Worm (Caenorhabditis elegans) whole organism, young adult: ENCODE measurements around the gene hap-1.

Experiments used
- B0019.2 ChIP-seq: fragments of 200-800 bp; sonication (Bioruptor generic); conservative IDR thresholded peaks from 2 replicates; pipeline ENCODE4 v1.3.6; 2022; ENCODE audit warnings: missing genetic modification reagents, missing genetic modification characterization, missing compliant biosample characterization
- B0035.1 ChIP-seq: sonication (generic microtip); optimal IDR thresholded peaks from 2 replicates; lab custom pipeline; 2016; ENCODE audit warnings: missing genetic modification characterization, mild to moderate bottlenecking, missing compliant biosample characterization, missing genotype, missing genetic modification reagents
- D2030.7 ChIP-seq: fragments of 200-800 bp; sonication (Bioruptor generic); IDR thresholded peaks from 2 replicates; pipeline ENCODE4 v1.3.6; 2022; ENCODE audit warnings: missing genetic modification reagents, missing genetic modification characterization, missing compliant biosample characterization
- F33H1.4 ChIP-seq: fragments of 200-800 bp; sonication (Bioruptor generic); IDR thresholded peaks from 2 replicates; pipeline ENCODE4 v1.3.6; 2022; ENCODE audit warnings: missing genetic modification reagents, missing genetic modification characterization, missing compliant biosample characterization
- F37B4.10 ChIP-seq: fragments of 200-800 bp; sonication (Bioruptor generic); IDR thresholded peaks from 2 replicates; pipeline ENCODE4 v1.3.6; 2022; ENCODE audit warnings: missing genetic modification characterization, missing compliant biosample characterization
- F39B2.1 ChIP-seq: fragments of 200-800 bp; sonication (Bioruptor generic); IDR thresholded peaks from 2 replicates; pipeline ENCODE4 v1.3.6; 2022; ENCODE audit warnings: missing genetic modification reagents, missing genetic modification characterization, missing compliant biosample characterization
- F57A8.1 ChIP-seq: fragments of 200-800 bp; sonication (Bioruptor generic); optimal IDR thresholded peaks from 2 replicates; lab custom pipeline; 2018; ENCODE audit warnings: mild to moderate bottlenecking, missing genetic modification characterization, moderate library complexity, missing compliant biosample characterization
- K11D2.4 ChIP-seq: fragments of 200-800 bp; sonication (Bioruptor generic); IDR thresholded peaks from 2 replicates; pipeline ENCODE4 v1.3.6; 2022; ENCODE audit warnings: missing genetic modification reagents, missing genetic modification characterization, missing compliant biosample characterization
- K12H6.12 ChIP-seq: fragments of 200-800 bp; sonication (Bioruptor generic); optimal IDR thresholded peaks from 2 replicates; lab custom pipeline; 2018; ENCODE audit warnings: mild to moderate bottlenecking, missing genetic modification characterization, missing compliant biosample characterization
- Y53F4B.3 ChIP-seq: fragments of 200-800 bp; sonication (Bioruptor generic); IDR thresholded peaks from 2 replicates; pipeline ENCODE4 v1.3.6; 2022; ENCODE audit warnings: missing genetic modification reagents, missing genetic modification characterization, missing compliant biosample characterization
- Y56A3A.18 ChIP-seq: fragments of 200-800 bp; sonication (Bioruptor generic); IDR thresholded peaks from 2 replicates; pipeline ENCODE4 v1.3.6; 2022; ENCODE audit warnings: missing genetic modification reagents, missing genetic modification characterization, missing compliant biosample characterization
- ZK185.1 ChIP-seq: sonication (generic microtip); optimal IDR thresholded peaks from 2 replicates; lab custom pipeline; 2016; ENCODE audit warnings: mild to moderate bottlenecking, missing genetic modification characterization, missing compliant biosample characterization; ENCODE audit not compliant: poor library complexity, severe bottlenecking
- aptf-2 ChIP-seq: fragments of 200-800 bp; sonication (Bioruptor generic); conservative IDR thresholded peaks from 2 replicates; pipeline ENCODE4 v1.3.6; 2022; ENCODE audit warnings: missing genetic modification reagents, missing genetic modification characterization, missing compliant biosample characterization
- aptf-3 ChIP-seq: fragments of 200-800 bp; sonication (Bioruptor generic); IDR thresholded peaks from 2 replicates; pipeline ENCODE4 v1.3.6; 2022; ENCODE audit warnings: missing genetic modification characterization, missing compliant biosample characterization
- athp-1 ChIP-seq: sonication (generic microtip); optimal IDR thresholded peaks from 2 replicates; lab custom pipeline; 2017; ENCODE audit warnings: mild to moderate bottlenecking, missing genetic modification characterization, missing compliant biosample characterization
- cebp-2 ChIP-seq: fragments of 200-800 bp; sonication (Bioruptor generic); IDR thresholded peaks from 2 replicates; pipeline ENCODE4 v1.3.6; 2022; ENCODE audit warnings: missing genetic modification characterization, missing compliant biosample characterization
- ceh-91 ChIP-seq: fragments of 200-800 bp; sonication (Bioruptor generic); IDR thresholded peaks from 2 replicates; pipeline ENCODE4 v1.3.6; 2022; ENCODE audit warnings: missing genetic modification reagents, missing genetic modification characterization, missing compliant biosample characterization
- dox-1 ChIP-seq: fragments of 200-800 bp; sonication (Bioruptor generic); IDR thresholded peaks from 2 replicates; pipeline ENCODE4 v1.3.6; 2022; ENCODE audit warnings: missing genetic modification reagents, missing genetic modification characterization, missing compliant biosample characterization
- dpff-1 ChIP-seq: sonication (generic microtip); optimal IDR thresholded peaks from 2 replicates; lab custom pipeline; 2017; ENCODE audit warnings: mild to moderate bottlenecking, missing genetic modification characterization, missing compliant biosample characterization
- dpl-1 ChIP-seq: fragments of 150-350 bp; optimal IDR thresholded peaks from 2 replicates; lab custom pipeline; 2014; ENCODE audit warnings: missing biosample characterization, missing genetic modification reagents, missing genetic modification characterization
- efl-1 ChIP-seq: fragments of 150-350 bp; optimal IDR thresholded peaks from 2 replicates; lab custom pipeline; 2014; ENCODE audit warnings: missing biosample characterization, missing genetic modification reagents, missing genetic modification characterization
- egl-44 ChIP-seq: fragments of 200-800 bp; sonication (Bioruptor generic); IDR thresholded peaks from 2 replicates; pipeline ENCODE4 v1.3.6; 2022; ENCODE audit warnings: missing genetic modification reagents, missing genetic modification characterization, missing compliant biosample characterization
- ekl-4 ChIP-seq: fragments of 200-800 bp; sonication (Bioruptor generic); IDR thresholded peaks from 2 replicates; pipeline ENCODE4 v1.3.6; 2022; ENCODE audit warnings: missing genetic modification reagents, missing genetic modification characterization, missing compliant biosample characterization
- gei-17 ChIP-seq: fragments of 200-800 bp; sonication (Bioruptor generic); optimal IDR thresholded peaks from 2 replicates; lab custom pipeline; 2018; ENCODE audit warnings: mild to moderate bottlenecking, missing genetic modification characterization, missing compliant biosample characterization
- hlh-26 ChIP-seq: fragments of 200-800 bp; sonication (Bioruptor generic); conservative IDR thresholded peaks from 2 replicates; pipeline ENCODE4 v1.3.6; 2022; ENCODE audit warnings: missing genetic modification reagents, missing genetic modification characterization, missing compliant biosample characterization
- hmg-20 ChIP-seq: fragments of 200-800 bp; sonication (Bioruptor generic); IDR thresholded peaks from 2 replicates; pipeline ENCODE4 v1.3.6; 2022; ENCODE audit warnings: missing genetic modification reagents, missing genetic modification characterization, missing compliant biosample characterization
- lag-1 ChIP-seq: fragments of 200-800 bp; sonication (Bioruptor generic); IDR thresholded peaks from 2 replicates; pipeline ENCODE4 v1.3.6; 2022; ENCODE audit warnings: missing genetic modification reagents, missing genetic modification characterization, missing compliant biosample characterization
- let-607 ChIP-seq, 2 experiments: fragments of 200-800 bp in 1 of 2; sonication (Bioruptor generic) in 1 of 2; sonication (generic microtip) in 1 of 2; optimal IDR thresholded peaks; 2 replicates each; lab custom pipeline; 2016 to 2018; ENCODE audit warnings: mild to moderate bottlenecking in 2 of 2, missing compliant biosample characterization in 2 of 2, missing genetic modification characterization in 2 of 2, moderate library complexity in 2 of 2, missing genotype in 1 of 2
- lin-35 ChIP-seq, 3 experiments: fragments of 150-350 bp in 2 of 3; sonication (generic microtip) in 1 of 3; optimal IDR thresholded peaks; 2 replicates each; lab custom pipeline; 2014 to 2018; ENCODE audit warnings: missing biosample characterization in 3 of 3, missing genetic modification characterization in 3 of 3, missing genetic modification reagents in 3 of 3
- lin-40 ChIP-seq: sonication (generic microtip); optimal IDR thresholded peaks from 2 replicates; lab custom pipeline; 2016; ENCODE audit warnings: missing genetic modification characterization, mild to moderate bottlenecking, missing compliant biosample characterization, missing genotype, missing genetic modification reagents
- madf-10 ChIP-seq: sonication (generic microtip); optimal IDR thresholded peaks from 2 replicates; lab custom pipeline; 2016; ENCODE audit warnings: mild to moderate bottlenecking, missing genetic modification characterization, missing compliant biosample characterization
- mcd-1 ChIP-seq: fragments of 200-800 bp; sonication (Bioruptor generic); IDR thresholded peaks from 2 replicates; pipeline ENCODE4 v1.3.6; 2022; ENCODE audit warnings: missing genetic modification reagents, missing genetic modification characterization, missing compliant biosample characterization
- mel-28 ChIP-seq: sonication (generic microtip); optimal IDR thresholded peaks from 2 replicates; lab custom pipeline; 2016; ENCODE audit warnings: borderline replicate concordance, mild to moderate bottlenecking, missing genetic modification characterization, missing compliant biosample characterization
- nfya-2 ChIP-seq: fragments of 200-800 bp; sonication (Bioruptor generic); IDR thresholded peaks from 2 replicates; pipeline ENCODE4 v1.3.6; 2022; ENCODE audit warnings: missing genetic modification reagents, missing genetic modification characterization, missing compliant biosample characterization
- nfyb-1 ChIP-seq: fragments of 200-800 bp; sonication (Bioruptor generic); IDR thresholded peaks from 2 replicates; pipeline ENCODE4 v1.3.6; 2022; ENCODE audit warnings: missing genetic modification reagents, missing genetic modification characterization, missing compliant biosample characterization
- nhr-120 ChIP-seq: fragments of 200-800 bp; sonication (Bioruptor generic); IDR thresholded peaks from 2 replicates; pipeline ENCODE4 v1.3.6; 2022; ENCODE audit warnings: missing genetic modification characterization, missing compliant biosample characterization
- pbrm-1 ChIP-seq: fragments of 200-800 bp; sonication (Bioruptor generic); IDR thresholded peaks from 2 replicates; pipeline ENCODE4 v1.3.6; 2022; ENCODE audit warnings: missing genetic modification reagents, missing genetic modification characterization, missing compliant biosample characterization
- pha-4 ChIP-seq: fragments of 150-350 bp; sonication (generic microtip); optimal IDR thresholded peaks from 2 replicates; lab custom pipeline; 2014; ENCODE audit warnings: missing biosample characterization, missing genetic modification reagents, missing genetic modification characterization
- repo-1 ChIP-seq: sonication (generic microtip); optimal IDR thresholded peaks from 2 replicates; lab custom pipeline; 2017; ENCODE audit warnings: mild to moderate bottlenecking, missing genetic modification characterization, missing compliant biosample characterization
- sdz-38 ChIP-seq: sonication (generic microtip); optimal IDR thresholded peaks from 2 replicates; lab custom pipeline; 2016; ENCODE audit warnings: missing genotype, missing genetic modification characterization, missing compliant biosample characterization
- sea-2 ChIP-seq: fragments of 200-800 bp; sonication (Bioruptor generic); IDR thresholded peaks from 2 replicates; pipeline ENCODE4 v1.3.6; 2022; ENCODE audit warnings: missing genetic modification characterization, missing compliant biosample characterization
- snpc-3.4 ChIP-seq: sonication (generic microtip); optimal IDR thresholded peaks from 2 replicates; lab custom pipeline; 2017; ENCODE audit warnings: missing genetic modification characterization, mild to moderate bottlenecking, missing compliant biosample characterization, antibody characterized with exemption, moderate library complexity, missing genotype, missing genetic modification reagents
- somi-1 ChIP-seq: fragments of 200-800 bp; sonication (Bioruptor generic); optimal IDR thresholded peaks from 2 replicates; lab custom pipeline; 2018; ENCODE audit warnings: mild to moderate bottlenecking, missing genetic modification characterization, missing compliant biosample characterization
- sptf-2 ChIP-seq: fragments of 200-800 bp; sonication (Bioruptor generic); optimal IDR thresholded peaks from 2 replicates; lab custom pipeline; 2018; ENCODE audit warnings: mild to moderate bottlenecking, missing genetic modification characterization, missing compliant biosample characterization
- unc-130 ChIP-seq: sonication (generic microtip); optimal IDR thresholded peaks from 2 replicates; lab custom pipeline; 2016; ENCODE audit warnings: missing genetic modification reagents, missing genetic modification characterization, missing compliant biosample characterization
- xnd-1 ChIP-seq: sonication (generic microtip); optimal IDR thresholded peaks from 2 replicates; lab custom pipeline; 2016; ENCODE audit warnings: missing genotype, missing genetic modification reagents, missing genetic modification characterization, missing compliant biosample characterization
- ztf-25 ChIP-seq: fragments of 200-800 bp; sonication (Bioruptor generic); IDR thresholded peaks from 2 replicates; pipeline ENCODE4 v1.3.6; 2022; ENCODE audit warnings: missing genetic modification reagents, missing genetic modification characterization, missing compliant biosample characterization

Gene hap-1

ce11 chrIII:5305725-5306124 lies 42.0 kb downstream of the hap-1 start (continued):
- TF ChIP-seq F33H1.4 (GFP tag; lab: Robert Waterston, UW) (peak; percentile 68), ceh-91 (GFP tag; lab: Robert Waterston, UW) (peak; percentile 48; the same call in 1 of the 2 replicates), sdz-38 (no peak), F37B4.10 (GFP tag; lab: Robert Waterston, UW) (peak; percentile 88; the same call in 1 of the 2 replicates), efl-1 (GFP tag; lab: Kevin White, UChicago) (peak; percentile 11), aptf-3 (GFP tag; lab: Robert Waterston, UW) (peak; percentile 83; the same call in 1 of the 2 replicates), gei-17 (GFP tag; lab: Kevin White, UChicago) (no peak), aptf-2 (GFP tag; lab: Robert Waterston, UW) (peak; percentile 72; the same call in 1 of the 2 replicates), dpl-1 (GFP tag; lab: Kevin White, UChicago) (peak; percentile 23), cebp-2 (GFP tag; lab: Robert Waterston, UW) (0 out of 2 replicates have a peak, but pooled peaks have one; percentile 58), Y53F4B.3 (GFP tag; lab: Robert Waterston, UW) (no peak; the same call in 1 of the 2 replicates), lin-40 (tag; lab: Kevin White, UChicago) (peak; percentile 49), let-607 (tag; optimal IDR thresholded peaks at IDR 0.05; lab: Kevin White, UChicago) (peak in 1 of 2 experiments; percentile 58), nfya-2 (no peak), F57A8.1 (GFP tag; lab: Kevin White, UChicago) (peak; percentile 69), Y56A3A.18 (GFP tag; lab: Robert Waterston, UW) (peak; percentile 85), xnd-1 (tag; lab: Kevin White, UChicago) (peak; percentile 18), nhr-120 (GFP tag; lab: Robert Waterston, UW) (peak; percentile 94), dpff-1 (tag; lab: Kevin White, UChicago) (no peak), dox-1 (GFP tag; lab: Robert Waterston, UW) (no peak; the same call in 1 of the 2 replicates), hmg-20 (GFP tag; lab: Robert Waterston, UW) (peak; percentile 46; the same call in 1 of the 2 replicates), lin-35 (GFP tag; optimal IDR thresholded peaks at IDR 0.05; lab: Kevin White, UChicago) (peak in 1 of 3 experiments; percentile 43), snpc-3.4 (tag; lab: Kevin White, UChicago) (peak; percentile 80), madf-10 (tag; lab: Kevin White, UChicago) (peak; percentile 51), sea-2 (GFP tag; lab: Robert Waterston, UW) (no peak), K11D2.4 (GFP tag; lab: Robert Waterston, UW) (no peak), mcd-1 (GFP tag; lab: Robert Waterston, UW) (no peak; the same call in 1 of the 2 replicates), pha-4 (tag; lab: Kevin White, UChicago) (no peak), hlh-26 (no peak), sptf-2 (GFP tag; lab: Kevin White, UChicago) (no peak), F39B2.1 (GFP tag; lab: Robert Waterston, UW) (no peak)

DNA sequence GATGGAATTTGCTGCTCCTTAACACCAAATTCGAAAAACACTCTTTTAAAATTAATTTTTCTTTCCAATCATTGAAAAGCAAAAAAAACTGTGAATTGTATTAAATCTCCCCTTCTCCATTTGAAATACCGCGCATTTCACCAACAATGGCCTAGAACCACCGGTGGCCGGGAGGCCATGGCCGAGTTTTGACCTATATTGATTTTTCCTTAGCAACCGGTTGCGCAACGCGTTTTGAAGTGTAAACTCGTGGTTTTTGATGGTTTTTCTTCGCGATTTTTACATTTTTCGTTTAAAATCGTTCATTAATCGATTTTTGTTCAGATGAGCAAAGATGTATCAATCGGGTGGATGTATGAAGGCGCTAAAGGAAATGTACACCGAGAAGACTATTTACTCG lies 44.5 kb downstream of the hap-1 start, which contains the start of gene mog-3:
TSS of gene mog-3 (plus strand) at position 319 of the 400 bp plus-strand sequence.
- TF ChIP-seq ekl-4 (no peak), efl-1 (GFP tag; lab: Kevin White, UChicago) (peak; percentile 63), ztf-25 (0 out of 2 replicates have a peak, but pooled peaks have one; percentile 39), unc-130 (peak; percentile 75), K12H6.12 (tag; lab: Kevin White, UChicago) (peak; percentile 41), athp-1 (tag; lab: Kevin White, UChicago) (peak; percentile 56), B0019.2 (GFP tag; lab: Robert Waterston, UW) (no peak), B0035.1 (no peak), mcd-1 (GFP tag; lab: Robert Waterston, UW) (0 out of 2 replicates have a peak, but pooled peaks have one; percentile 26), lag-1 (no peak), somi-1 (no peak), repo-1 (no peak), sea-2 (GFP tag; lab: Robert Waterston, UW) (no peak), mel-28 (tag; lab: Kevin White, UChicago) (no peak), D2030.7 (peak; percentile 55), snpc-3.4 (tag; lab: Kevin White, UChicago) (peak; percentile 45), nfyb-1 (GFP tag; lab: Robert Waterston, UW) (no peak), ZK185.1 (tag; lab: Kevin White, UChicago) (peak; percentile 75), egl-44 (GFP tag; lab: Robert Waterston, UW) (no peak), pbrm-1 (GFP tag; lab: Robert Waterston, UW) (no peak)
